Worm (Caenorhabditis elegans): Measurements from ENCODE around the gene R09D1.14.

DNA sequence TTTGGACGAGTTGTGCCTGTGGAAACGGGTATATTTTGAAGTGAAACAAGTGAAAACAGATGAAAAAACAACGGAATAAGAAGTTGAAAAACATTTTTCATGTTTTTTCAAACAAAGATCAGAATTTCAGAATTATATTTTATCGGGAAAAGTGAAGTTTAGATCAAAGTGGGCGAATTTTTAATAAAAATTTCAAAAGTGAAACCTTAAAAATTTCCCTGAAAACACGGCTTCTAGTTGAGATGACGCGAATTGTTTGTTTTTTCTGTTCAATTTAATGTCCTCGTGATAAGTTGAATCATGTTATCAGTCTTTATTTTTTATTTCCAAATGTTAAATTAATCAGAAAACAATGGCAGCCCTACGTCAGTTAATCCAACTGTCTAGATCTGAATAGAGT is 47.8 kb upstream of the R09D1.14 start, which contains the start of gene gcy-3:
- TF ChIP-seq ztf-29 (GFP tag; IDR thresholded peaks at IDR 0.05) (no peak), tab-1 (GFP tag; IDR thresholded peaks at IDR 0.05) (no peak), flt-1 (GFP tag; IDR thresholded peaks at IDR 0.05) (no peak)
